Fruit fly (Drosophila melanogaster) whole organism, prepupa: ENCODE data around the gene CG11037.
A peak's percentile ranks its signal among the peaks of the same experiment; 100 is the strongest.

ENCODE experiments used
- Blimp-1 ChIP-seq: fragments of 200-800 bp; sonication (Bioruptor generic); optimal IDR thresholded peaks from 3 replicates; lab custom pipeline; 2017; ENCODE audit warnings: missing biosample characterization, missing genetic modification characterization, mild to moderate bottlenecking, moderate library complexity, missing genetic modification reagents
- CG10631 ChIP-seq: fragments of 200-800 bp; sonication (Bioruptor generic); optimal IDR thresholded peaks from 2 replicates; lab custom pipeline; 2016; ENCODE audit warnings: missing biosample characterization, missing genetic modification characterization
- CG10669 ChIP-seq: fragments of 200-800 bp; sonication (Bioruptor generic); optimal IDR thresholded peaks from 3 replicates; lab custom pipeline; 2018; ENCODE audit warnings: missing biosample characterization, mild to moderate bottlenecking, missing genetic modification characterization, moderate library complexity
- CG11294 ChIP-seq: fragments of 200-800 bp; sonication (Bioruptor generic); IDR thresholded peaks from 2 replicates; pipeline ENCODE4 v1.3.6; 2022; ENCODE audit warnings: missing biosample characterization, missing genetic modification characterization
- CG11762 ChIP-seq: fragments of 200-800 bp; sonication (Bioruptor generic); optimal IDR thresholded peaks from 3 replicates; lab custom pipeline; 2016; ENCODE audit warnings: missing biosample characterization, missing genetic modification characterization; ENCODE audit not compliant: insufficient read depth
- CG11902 ChIP-seq: fragments of 200-800 bp; sonication (Bioruptor generic); optimal IDR thresholded peaks from 3 replicates; lab custom pipeline; 2016; ENCODE audit warnings: missing biosample characterization, missing genetic modification characterization
- CG32006 ChIP-seq: fragments of 200-800 bp; sonication (Bioruptor generic); optimal IDR thresholded peaks from 3 replicates; lab custom pipeline; 2017; ENCODE audit warnings: missing biosample characterization, mild to moderate bottlenecking, missing genetic modification characterization
- CG34406 ChIP-seq: fragments of 200-800 bp; sonication (Bioruptor generic); optimal IDR thresholded peaks from 3 replicates; lab custom pipeline; 2016; ENCODE audit warnings: missing biosample characterization, missing genetic modification characterization
- CG3919 ChIP-seq: fragments of 200-800 bp; sonication (Bioruptor generic); optimal IDR thresholded peaks from 3 replicates; lab custom pipeline; 2016; ENCODE audit warnings: missing biosample characterization, missing genetic modification characterization
- CG4318 ChIP-seq: fragments of 200-800 bp; sonication (Bioruptor generic); optimal IDR thresholded peaks from 3 replicates; lab custom pipeline; 2017; ENCODE audit warnings: missing biosample characterization, mild to moderate bottlenecking, missing genetic modification characterization
- CG6276 ChIP-seq: fragments of 200-800 bp; sonication (Bioruptor generic); optimal IDR thresholded peaks from 2 replicates; lab custom pipeline; 2017; ENCODE audit warnings: missing biosample characterization, mild to moderate bottlenecking, missing genetic modification characterization
- CG6808 ChIP-seq: fragments of 200-800 bp; sonication (Bioruptor generic); optimal IDR thresholded peaks from 3 replicates; lab custom pipeline; 2017; ENCODE audit warnings: missing biosample characterization, missing genetic modification characterization, mild to moderate bottlenecking, moderate library complexity, missing genetic modification reagents
- CG6854 ChIP-seq: fragments of 200-800 bp; sonication (Bioruptor generic); optimal IDR thresholded peaks from 2 replicates; lab custom pipeline; 2017; ENCODE audit warnings: missing biosample characterization, mild to moderate bottlenecking, missing genetic modification characterization
- CG7368 ChIP-seq: fragments of 200-800 bp; sonication (Bioruptor generic); optimal IDR thresholded peaks from 3 replicates; lab custom pipeline; 2016; ENCODE audit warnings: missing biosample characterization, missing genetic modification characterization
- CG9139 ChIP-seq: fragments of 200-800 bp; sonication (Bioruptor generic); optimal IDR thresholded peaks from 3 replicates; lab custom pipeline; 2017; ENCODE audit warnings: missing biosample characterization, mild to moderate bottlenecking, missing genetic modification characterization
- Eip75B ChIP-seq: fragments of 200-800 bp; sonication (Bioruptor generic); optimal IDR thresholded peaks from 3 replicates; lab custom pipeline; 2016; ENCODE audit warnings: missing biosample characterization, missing genetic modification characterization
- Eip78C ChIP-seq: fragments of 200-800 bp; sonication (Bioruptor generic); peaks from one replicate; lab custom pipeline; 2016; ENCODE audit warnings: missing biosample characterization, missing genetic modification characterization
- Eip93F ChIP-seq: fragments of 200-800 bp; sonication (Bioruptor generic); optimal IDR thresholded peaks from 2 replicates; lab custom pipeline; 2016; ENCODE audit warnings: missing biosample characterization, mild to moderate bottlenecking, missing genetic modification characterization
- Ets21C ChIP-seq: fragments of 200-800 bp; sonication (Bioruptor generic); optimal IDR thresholded peaks from 3 replicates; lab custom pipeline; 2016; ENCODE audit warnings: missing biosample characterization, missing genetic modification characterization
- Hr38 ChIP-seq: sonication (Bioruptor generic); optimal IDR thresholded peaks from 2 replicates; lab custom pipeline; 2016; ENCODE audit warnings: missing biosample characterization, missing genetic modification characterization
- Hr39 ChIP-seq: fragments of 200-800 bp; sonication (Bioruptor generic); optimal IDR thresholded peaks from 2 replicates; lab custom pipeline; 2016; ENCODE audit warnings: missing biosample characterization, missing genetic modification characterization
- Hr4 ChIP-seq: fragments of 200-800 bp; sonication (Bioruptor generic); optimal IDR thresholded peaks from 3 replicates; lab custom pipeline; 2016; ENCODE audit warnings: missing biosample characterization, missing genetic modification characterization
- Lpt ChIP-seq: fragments of 200-800 bp; sonication (Bioruptor generic); optimal IDR thresholded peaks from 3 replicates; lab custom pipeline; 2016; ENCODE audit warnings: missing biosample characterization, missing genetic modification characterization
- Met ChIP-seq: fragments of 200-800 bp; sonication (Bioruptor generic); optimal IDR thresholded peaks from 3 replicates; lab custom pipeline; 2016; ENCODE audit warnings: missing biosample characterization, missing genetic modification characterization
- Sox102F ChIP-seq: fragments of 200-800 bp; sonication (Bioruptor generic); optimal IDR thresholded peaks from 2 replicates; lab custom pipeline; 2016; ENCODE audit warnings: missing biosample characterization, mild to moderate bottlenecking, missing genetic modification characterization
- Sox14 ChIP-seq: fragments of 200-800 bp; sonication (Bioruptor generic); optimal IDR thresholded peaks from 3 replicates; lab custom pipeline; 2016; ENCODE audit warnings: missing biosample characterization, missing genetic modification characterization
- Sox15 ChIP-seq: fragments of 200-800 bp; sonication (Bioruptor generic); optimal IDR thresholded peaks from 3 replicates; lab custom pipeline; 2016; ENCODE audit warnings: missing biosample characterization, missing genetic modification characterization
- achi ChIP-seq: fragments of 200-800 bp; sonication (Bioruptor generic); optimal IDR thresholded peaks from 3 replicates; lab custom pipeline; 2016; ENCODE audit warnings: missing biosample characterization, missing genetic modification characterization
- acj6 ChIP-seq: fragments of 200-800 bp; sonication (Bioruptor generic); optimal IDR thresholded peaks from 3 replicates; lab custom pipeline; 2016; ENCODE audit warnings: missing biosample characterization, missing genetic modification characterization
- dac ChIP-seq: fragments of 200-800 bp; sonication (Bioruptor generic); optimal IDR thresholded peaks from 2 replicates; lab custom pipeline; 2017; ENCODE audit warnings: missing biosample characterization, mild to moderate bottlenecking, missing genetic modification characterization
- dsx ChIP-seq: fragments of 200-800 bp; optimal IDR thresholded peaks from 3 replicates; lab custom pipeline; 2019; ENCODE audit warnings: missing biosample characterization, mild to moderate bottlenecking, missing genetic modification characterization, moderate library complexity; ENCODE audit not compliant: poor library complexity, severe bottlenecking
- eg ChIP-seq: fragments of 200-800 bp; sonication (Bioruptor generic); IDR thresholded peaks from 3 replicates; pipeline ENCODE4 v1.3.6; 2022; ENCODE audit warnings: missing biosample characterization, missing genetic modification characterization
- esn ChIP-seq: fragments of 200-800 bp; sonication (Bioruptor generic); optimal IDR thresholded peaks from 2 replicates; lab custom pipeline; 2016; ENCODE audit warnings: missing biosample characterization, mild to moderate bottlenecking, missing genetic modification characterization, moderate library complexity
- fd59A ChIP-seq: fragments of 200-800 bp; sonication (Bioruptor generic); optimal IDR thresholded peaks from 2 replicates; lab custom pipeline; 2017; ENCODE audit warnings: missing biosample characterization, mild to moderate bottlenecking, missing genetic modification characterization, missing genetic modification reagents
- fd85E ChIP-seq: fragments of 200-800 bp; sonication (Bioruptor generic); optimal IDR thresholded peaks from 3 replicates; lab custom pipeline; 2016; ENCODE audit warnings: missing biosample characterization, missing genetic modification characterization
- fkh ChIP-seq: fragments of 200-800 bp; sonication (Bioruptor generic); optimal IDR thresholded peaks from 3 replicates; lab custom pipeline; 2017; ENCODE audit warnings: missing biosample characterization, mild to moderate bottlenecking, missing genetic modification characterization, moderate library complexity
- lz ChIP-seq: fragments of 200-800 bp; sonication (Bioruptor generic); optimal IDR thresholded peaks from 3 replicates; lab custom pipeline; 2016; ENCODE audit warnings: missing biosample characterization, missing genetic modification characterization
- net ChIP-seq: fragments of 200-800 bp; sonication (Bioruptor generic); optimal IDR thresholded peaks from 3 replicates; lab custom pipeline; 2016; ENCODE audit warnings: missing biosample characterization, missing genetic modification characterization
- pdm3 ChIP-seq: fragments of 200-800 bp; sonication (Bioruptor generic); optimal IDR thresholded peaks from 3 replicates; lab custom pipeline; 2016; ENCODE audit warnings: missing biosample characterization, missing genetic modification characterization
- salr ChIP-seq, 2 experiments: fragments of 200-800 bp; sonication (Bioruptor generic); optimal IDR thresholded peaks; 3 replicates each; lab custom pipeline; 2016 to 2018; ENCODE audit warnings: missing biosample characterization in 2 of 2, missing genetic modification characterization in 2 of 2, mild to moderate bottlenecking in 1 of 2
- spab ChIP-seq: fragments of 200-800 bp; sonication (Bioruptor generic); optimal IDR thresholded peaks from 2 replicates; lab custom pipeline; 2017; ENCODE audit warnings: missing biosample characterization, mild to moderate bottlenecking, missing genetic modification characterization, missing genetic modification reagents
- ss ChIP-seq, 2 experiments: fragments of 200-800 bp; sonication (Bioruptor generic); optimal IDR thresholded peaks; 2 replicates in 1 of 2; 3 replicates in 1 of 2; lab custom pipeline; 2017 to 2018; ENCODE audit warnings: mild to moderate bottlenecking in 2 of 2, missing biosample characterization in 2 of 2, missing genetic modification characterization in 2 of 2, moderate library complexity in 1 of 2
- svp ChIP-seq: fragments of 200-800 bp; sonication (Bioruptor generic); peaks from one replicate; lab custom pipeline; 2016; ENCODE audit warnings: missing biosample characterization, missing genetic modification characterization
- topi ChIP-seq: fragments of 200-800 bp; sonication (Bioruptor generic); optimal IDR thresholded peaks from 3 replicates; lab custom pipeline; 2016; ENCODE audit warnings: missing biosample characterization, missing genetic modification characterization
- vri ChIP-seq: fragments of 200-800 bp; sonication (Bioruptor generic); optimal IDR thresholded peaks from 3 replicates; lab custom pipeline; 2016; ENCODE audit warnings: missing biosample characterization, mild to moderate bottlenecking, missing genetic modification characterization

The CG11037 gene

DNA sequence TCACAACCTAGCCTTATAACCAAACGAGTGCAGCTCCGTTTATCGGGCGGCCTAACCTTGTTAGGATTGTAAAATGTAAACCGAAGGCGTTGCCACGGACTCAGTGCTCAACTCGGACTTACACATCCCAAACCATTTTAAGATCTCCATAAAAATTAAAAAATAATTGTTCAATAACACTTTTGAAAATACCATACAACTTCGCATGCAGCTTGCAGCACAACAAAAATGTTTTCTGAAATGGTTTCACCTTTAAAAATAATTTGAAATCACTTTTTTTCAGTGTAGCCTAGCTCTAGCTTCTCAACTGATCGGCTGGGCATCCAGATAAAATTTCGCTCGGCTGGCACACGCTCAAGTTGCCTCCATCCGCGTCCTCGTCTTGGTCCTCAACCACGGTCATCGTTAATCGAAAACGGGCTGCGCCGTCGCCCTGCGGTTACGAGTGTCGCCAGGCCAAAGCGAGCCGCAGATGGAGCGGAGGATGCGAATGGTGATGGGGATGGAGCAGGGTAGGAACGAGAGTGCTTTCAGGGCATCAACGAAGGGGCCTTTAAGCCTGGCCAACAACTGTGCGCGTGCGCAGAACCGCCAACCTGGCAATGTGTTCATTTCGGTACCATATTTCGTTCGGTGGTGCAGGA lies 9.6 kb downstream of the CG11037 start (continued):
- TF ChIP-seq CG9139 (GFP tag; lab: Kevin White, UChicago), result peak; percentile 62
- TF ChIP-seq acj6 (GFP tag; lab: Kevin White, UChicago), result peak; percentile 88
- TF ChIP-seq Hr4 (GFP tag; lab: Kevin White, UChicago), result peak; percentile 79
- TF ChIP-seq Eip93F, result no peak
- peak; percentile 77 for TF ChIP-seq CG32006
- TF ChIP-seq dsx (GFP tag; lab: Kevin White, UChicago), result peak; percentile 82
- peak; percentile 70 for TF ChIP-seq Lpt
- no peak for TF ChIP-seq fkh (GFP tag; lab: Kevin White, UChicago)
- TF ChIP-seq eg (GFP tag; lab: Robert Waterston, UW), result peak; percentile 79
- peak; percentile 76 for TF ChIP-seq topi (GFP tag; lab: Kevin White, UChicago)
- no peak for TF ChIP-seq Hr38 (GFP tag; lab: Kevin White, UChicago)
- peak; percentile 84 for TF ChIP-seq pdm3
- peak; percentile 48 for TF ChIP-seq vri (GFP tag; lab: Kevin White, UChicago)
- TF ChIP-seq lz (GFP tag; lab: Kevin White, UChicago), result peak; percentile 69
- TF ChIP-seq CG11762 (GFP tag; lab: Kevin White, UChicago), result peak; percentile 78
- TF ChIP-seq esn, result peak; percentile 61
- peak; percentile 78 for TF ChIP-seq CG34406 (GFP tag; lab: Kevin White, UChicago)
- peak in 1 of 2 experiments; percentile 72 for TF ChIP-seq ss (GFP tag; optimal IDR thresholded peaks at IDR 0.05; lab: Kevin White, UChicago)

DNA sequence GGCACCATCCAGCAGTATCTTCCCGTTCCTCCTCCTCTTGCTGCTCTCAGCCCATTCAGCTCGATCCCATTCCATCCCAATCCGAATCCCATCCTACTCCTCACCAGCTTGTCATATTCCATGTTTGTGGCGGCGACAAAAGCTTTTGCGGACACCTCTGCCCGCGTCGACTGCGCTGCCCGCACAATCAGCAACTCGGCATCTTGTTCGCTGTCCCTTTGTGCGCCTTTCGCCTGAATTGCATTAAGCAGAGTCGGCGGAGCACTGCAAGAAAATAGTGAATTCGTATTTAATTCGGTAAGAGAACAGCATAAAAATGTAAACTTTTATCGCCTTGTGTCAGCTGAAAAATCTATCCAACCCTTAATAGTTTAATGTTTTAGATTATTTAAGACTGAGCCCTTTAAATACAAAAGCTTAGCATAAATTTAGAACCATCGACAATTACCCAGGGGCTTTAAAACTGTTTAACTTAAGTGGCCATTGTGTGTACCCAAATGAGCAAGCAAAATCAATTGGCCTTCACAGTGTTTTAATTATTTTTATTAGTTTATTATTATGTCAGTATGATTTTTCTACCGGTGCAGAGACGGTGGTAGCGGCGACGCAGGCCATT lies 10.6 kb downstream of the CG11037 start:
- peak; percentile 94 for TF ChIP-seq Sox14 (GFP tag; lab: Kevin White, UChicago)
- TF ChIP-seq Sox15 (GFP tag; lab: Kevin White, UChicago), result peak; percentile 95
- TF ChIP-seq Eip75B (GFP tag; lab: Kevin White, UChicago), result peak; percentile 91
- peak; percentile 84 to 94 for TF ChIP-seq salr (GFP tag; optimal IDR thresholded peaks at IDR 0.05; lab: Kevin White, UChicago)
- peak; percentile 78 for TF ChIP-seq CG7368
- TF ChIP-seq CG3919 (GFP tag; lab: Kevin White, UChicago), result peak; percentile 96
- no peak for TF ChIP-seq fkh (GFP tag; lab: Kevin White, UChicago)
- TF ChIP-seq eg (GFP tag; lab: Robert Waterston, UW), result peak; percentile 61
- TF ChIP-seq achi (GFP tag; lab: Kevin White, UChicago), result peak; percentile 93
- TF ChIP-seq spab (GFP tag; lab: Kevin White, UChicago), result peak; percentile 98
- peak; percentile 74 for TF ChIP-seq Blimp-1 (GFP tag; lab: Kevin White, UChicago)
- peak; percentile 65 for TF ChIP-seq vri (GFP tag; lab: Kevin White, UChicago)
- TF ChIP-seq CG4318, result peak; percentile 88
- TF ChIP-seq Hr39, result peak; percentile 90
- TF ChIP-seq esn, result peak; percentile 94
- peak; percentile 94 for TF ChIP-seq acj6 (GFP tag; lab: Kevin White, UChicago)
- TF ChIP-seq dsx (GFP tag; lab: Kevin White, UChicago), result peak; percentile 93
- peak; percentile 43; the same call in 1 of the 2 replicates for TF ChIP-seq CG11294 (GFP tag; lab: Robert Waterston, UW)
- TF ChIP-seq CG10631 (GFP tag; lab: Kevin White, UChicago), result peak; percentile 94
- TF ChIP-seq CG10669 (GFP tag; lab: Kevin White, UChicago), result peak; percentile 96
- peak; percentile 91 for TF ChIP-seq Met
- peak; percentile 99 for TF ChIP-seq Eip78C (GFP tag; lab: Kevin White, UChicago)
- peak; percentile 96 for TF ChIP-seq CG6808 (GFP tag; lab: Kevin White, UChicago)
- TF ChIP-seq fd85E (GFP tag; lab: Kevin White, UChicago), result peak; percentile 6
- TF ChIP-seq CG34406 (GFP tag; lab: Kevin White, UChicago), result peak; percentile 95
- TF ChIP-seq Hr38 (GFP tag; lab: Kevin White, UChicago), result no peak
- peak; percentile 89 for TF ChIP-seq CG11902 (GFP tag; lab: Kevin White, UChicago)
- peak; percentile 83 for TF ChIP-seq Ets21C (GFP tag; lab: Kevin White, UChicago)
- TF ChIP-seq net (GFP tag; lab: Kevin White, UChicago), result peak; percentile 89
- peak; percentile 91 to 96 for TF ChIP-seq ss (GFP tag; optimal IDR thresholded peaks at IDR 0.05; lab: Kevin White, UChicago)
- TF ChIP-seq svp (GFP tag; lab: Kevin White, UChicago), result peak; percentile 97
- peak; percentile 88 for TF ChIP-seq dac (GFP tag; lab: Kevin White, UChicago)
- no peak for TF ChIP-seq CG6854 (GFP tag; lab: Kevin White, UChicago)
- peak; percentile 90 for TF ChIP-seq lz (GFP tag; lab: Kevin White, UChicago)
- peak; percentile 98 for TF ChIP-seq fd59A (GFP tag; lab: Kevin White, UChicago)
- TF ChIP-seq Hr4 (GFP tag; lab: Kevin White, UChicago), result peak; percentile 88
- TF ChIP-seq topi (GFP tag; lab: Kevin White, UChicago), result peak; percentile 93
- TF ChIP-seq Sox102F (GFP tag; lab: Kevin White, UChicago), result peak; percentile 86
- peak; percentile 83 for TF ChIP-seq CG6276 (GFP tag; lab: Kevin White, UChicago)
- TF ChIP-seq Eip93F, result peak; percentile 63
